Fruit fly (Drosophila melanogaster): Measurements from ENCODE around the gene Hibch.
A peak's percentile ranks its signal among the peaks of the same experiment; 100 is the strongest.

Hibch gene

dm6 chr3R:15366839-15367238 is 9.8 kb downstream of the Hibch start (continued):
- no peak for TF ChIP-seq CG15269 (tag; optimal IDR thresholded peaks at IDR 0.05)
- TF ChIP-seq vfl (GFP tag; optimal IDR thresholded peaks at IDR 0.05), result no peak
- TF ChIP-seq B-H1 (GFP tag; IDR thresholded peaks at IDR 0.05), result no peak
- TF ChIP-seq CG18764 (GFP tag; optimal IDR thresholded peaks at IDR 0.05), result no peak
- TF ChIP-seq unpg (GFP tag; optimal IDR thresholded peaks at IDR 0.05), result peak; percentile 74
- no peak for TF ChIP-seq CG6813 (GFP tag; optimal IDR thresholded peaks at IDR 0.05)
- no peak for TF ChIP-seq HLH4C (GFP tag; IDR thresholded peaks at IDR 0.05; ENCODE audit: partially characterized antibody)
- no peak for TF ChIP-seq CG14050 (GFP tag; IDR thresholded peaks at IDR 0.05)
- TF ChIP-seq jigr1 (GFP tag; IDR thresholded peaks at IDR 0.05), result no peak
- no peak for TF ChIP-seq CG11093 (GFP tag; IDR thresholded peaks at IDR 0.05)
- no peak for TF ChIP-seq p53 (GFP tag; optimal IDR thresholded peaks at IDR 0.05)
- TF ChIP-seq ac (GFP tag; optimal IDR thresholded peaks at IDR 0.05), result no peak
- no peak for TF ChIP-seq bcd (GFP tag; optimal IDR thresholded peaks at IDR 0.05)
- no peak for TF ChIP-seq ato (GFP tag; IDR thresholded peaks at IDR 0.05; ENCODE audit: partially characterized antibody)
- no peak for TF ChIP-seq Nf-YB (GFP tag; optimal IDR thresholded peaks at IDR 0.05)
- TF ChIP-seq nau (GFP tag; optimal IDR thresholded peaks at IDR 0.05), result no peak
- TF ChIP-seq nerfin-1 (tag; optimal IDR thresholded peaks at IDR 0.05), result no peak
- no peak for TF ChIP-seq inv (GFP tag; IDR thresholded peaks at IDR 0.05; ENCODE audit: partially characterized antibody)
- TF ChIP-seq Trl (optimal IDR thresholded peaks at IDR 0.05), result no peak
- TF ChIP-seq Trl (GFP tag; optimal IDR thresholded peaks at IDR 0.05), result no peak
- no peak for TF ChIP-seq Gsc (GFP tag; IDR thresholded peaks at IDR 0.05)
- no peak for TF ChIP-seq wek (GFP tag; optimal IDR thresholded peaks at IDR 0.05)
- TF ChIP-seq dpn (GFP tag; optimal IDR thresholded peaks at IDR 0.05), result peak in 1 of 2 experiments; percentile 23
- no peak for TF ChIP-seq Sin3A (optimal IDR thresholded peaks at IDR 0.05)
- no peak for TF ChIP-seq fd64A (GFP tag; optimal IDR thresholded peaks at IDR 0.05)
- TF ChIP-seq CG12659 (GFP tag; optimal IDR thresholded peaks at IDR 0.05), result peak; percentile 30
- no peak for TF ChIP-seq CG17912 (GFP tag; optimal IDR thresholded peaks at IDR 0.05)
- no peak for TF ChIP-seq Deaf1 (tag; optimal IDR thresholded peaks at IDR 0.05)
- peak; percentile 40; the same call in 1 of the 3 replicates for TF ChIP-seq dysf (GFP tag; IDR thresholded peaks at IDR 0.05)
- 0 out of 2 replicates have a peak, but pooled peaks have one; percentile 29 for TF ChIP-seq CG6689 (GFP tag; IDR thresholded peaks at IDR 0.05)
- TF ChIP-seq otp (GFP tag; IDR thresholded peaks at IDR 0.05), result no peak
- TF ChIP-seq CG9797 (GFP tag; optimal IDR thresholded peaks at IDR 0.05), result no peak
- TF ChIP-seq CG15696 (tag; optimal IDR thresholded peaks at IDR 0.05), result no peak
- no peak for TF ChIP-seq bab2 (GFP tag; optimal IDR thresholded peaks at IDR 0.05)
- TF ChIP-seq CG9609 (GFP tag; optimal IDR thresholded peaks at IDR 0.05), result no peak
- no peak for TF ChIP-seq Gug (GFP tag; IDR thresholded peaks at IDR 0.05)
- TF ChIP-seq Hmr (GFP tag; optimal IDR thresholded peaks at IDR 0.05), result no peak
- TF ChIP-seq jumu (GFP tag; optimal IDR thresholded peaks at IDR 0.05), result no peak
- peak; percentile 75 for TF ChIP-seq sens (GFP tag)
- TF ChIP-seq CHES-1-like (GFP tag; optimal IDR thresholded peaks at IDR 0.05), result no peak
- TF ChIP-seq slp2 (GFP tag; optimal IDR thresholded peaks at IDR 0.05), result no peak
- TF ChIP-seq CG17385 (GFP tag; optimal IDR thresholded peaks at IDR 0.05), result no peak
- TF ChIP-seq CG34376 (GFP tag; optimal IDR thresholded peaks at IDR 0.05), result no peak

dm6 chr3R:15367477-15367876 is 10.4 kb downstream of the Hibch start, which contains the start of gene CG34404:
Gene CG34404 (minus strand): TSS chr3R:15367665.
- TF ChIP-seq repo (GFP tag; optimal IDR thresholded peaks at IDR 0.05) (no peak), crp (GFP tag; optimal IDR thresholded peaks at IDR 0.05) (peak in 1 of 2 experiments; percentile 36), E2f2 (GFP tag; IDR thresholded peaks at IDR 0.05) (peak; percentile 89), sisA (GFP tag; IDR thresholded peaks at IDR 0.05) (no peak), CG18619 (GFP tag; optimal IDR thresholded peaks at IDR 0.05) (no peak), unpg (GFP tag; optimal IDR thresholded peaks at IDR 0.05) (peak; percentile 6), CG16813 (GFP tag; IDR thresholded peaks at IDR 0.05; ENCODE audit: partially characterized antibody) (0 out of 3 replicates have a peak, but pooled peaks have one; percentile 26), Myb (GFP tag; optimal IDR thresholded peaks at IDR 0.05) (no peak), CG11695 (GFP tag; IDR thresholded peaks at IDR 0.05) (no peak), jigr1 (GFP tag; IDR thresholded peaks at IDR 0.05) (no peak), Elba2 (GFP tag; optimal IDR thresholded peaks at IDR 0.05) (peak; percentile 31), dpn (GFP tag; optimal IDR thresholded peaks at IDR 0.05) (peak in 1 of 2 experiments; percentile 8), GATAe (GFP tag; conservative IDR thresholded peaks at IDR 0.05) (no peak), Meics (GFP tag; optimal IDR thresholded peaks at IDR 0.05) (no peak), ato (GFP tag; IDR thresholded peaks at IDR 0.05; ENCODE audit: partially characterized antibody) (peak; percentile 17; the same call in 1 of the 2 replicates)
